Fruit fly (Drosophila melanogaster): ENCODE data around the gene CG34241.
A peak's percentile ranks its signal among the peaks of the same experiment; 100 is the strongest.

The CG34241 gene

DNA sequence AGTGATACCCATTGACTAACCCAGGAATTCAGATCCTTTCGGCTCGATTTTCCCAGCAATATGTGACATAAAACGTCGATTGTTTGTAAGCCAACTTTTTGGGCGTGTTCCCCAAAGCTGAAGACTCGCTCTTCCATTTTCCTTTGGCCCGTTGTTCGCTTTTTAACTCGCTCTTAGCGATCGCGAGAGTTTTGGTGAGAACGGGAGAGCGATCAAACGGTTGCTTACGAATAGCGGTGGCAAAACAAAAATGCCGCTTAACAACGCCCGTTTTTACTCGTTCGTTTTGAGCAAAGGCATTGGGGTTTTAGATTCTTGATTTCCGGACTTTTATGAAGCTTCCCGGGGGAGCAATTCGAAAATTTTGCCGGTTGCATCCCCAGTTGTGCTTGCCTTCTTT lies 19.2 kb downstream of the CG34241 start:
- TF ChIP-seq Clk (GFP tag; optimal IDR thresholded peaks at IDR 0.05) (no peak), bab1 (GFP tag; optimal IDR thresholded peaks at IDR 0.05) (no peak), kay (GFP tag; ENCODE audit: borderline replicate concordance) (no peak), Mnt (GFP tag; optimal IDR thresholded peaks at IDR 0.05) (peak; percentile 30), tj (GFP tag; optimal IDR thresholded peaks at IDR 0.05) (no peak), cic (GFP tag; optimal IDR thresholded peaks at IDR 0.05) (no peak), CG7045 (GFP tag; optimal IDR thresholded peaks at IDR 0.05) (no peak), ovo (GFP tag; optimal IDR thresholded peaks at IDR 0.05) (peak; percentile 48)

dm6 chr3L:12149024-12149423 lies 21.2 kb downstream of the CG34241 start, which contains the start of gene CG32099:
Gene CG32099, plus strand, starts transcription at chr3L:12149273.
- TF ChIP-seq CG14711 (tag; optimal IDR thresholded peaks at IDR 0.05) (peak; percentile 13), toe (GFP tag; optimal IDR thresholded peaks at IDR 0.05) (no peak)

- TF ChIP-seq CG33017 (tag; optimal IDR thresholded peaks at IDR 0.05) = no peak
- no peak for TF ChIP-seq CG7101 (tag; optimal IDR thresholded peaks at IDR 0.05)
- TF ChIP-seq ovo (GFP tag; optimal IDR thresholded peaks at IDR 0.05) = no peak
- TF ChIP-seq cic (GFP tag; optimal IDR thresholded peaks at IDR 0.05) = no peak
- no peak for TF ChIP-seq bab1 (GFP tag; optimal IDR thresholded peaks at IDR 0.05)
- TF ChIP-seq Mnt (GFP tag; optimal IDR thresholded peaks at IDR 0.05) = no peak
- no peak for TF ChIP-seq Hr96 (GFP tag; optimal IDR thresholded peaks at IDR 0.05)
- TF ChIP-seq cnc (optimal IDR thresholded peaks at IDR 0.05) = no peak
- TF ChIP-seq CG12768 (GFP tag; optimal IDR thresholded peaks at IDR 0.05) = no peak
- TF ChIP-seq CG7045 (GFP tag; optimal IDR thresholded peaks at IDR 0.05) = no peak
- no peak for TF ChIP-seq Crg-1 (GFP tag; optimal IDR thresholded peaks at IDR 0.05)
- TF ChIP-seq Clk (GFP tag; optimal IDR thresholded peaks at IDR 0.05) = no peak
- no peak for TF ChIP-seq CG5204 (GFP tag; optimal IDR thresholded peaks at IDR 0.05)
- no peak for TF ChIP-seq pad (GFP tag; optimal IDR thresholded peaks at IDR 0.05)
These were observed 34.4 kb downstream of the CG34241 start for dm6 chr3L:12162156-12162682.

dm6 chr3L:12163082-12163481 lies 35.3 kb downstream of the CG34241 start:
- no peak for TF ChIP-seq CG11617 (GFP tag; optimal IDR thresholded peaks at IDR 0.05)
- TF ChIP-seq Hr96 (GFP tag; optimal IDR thresholded peaks at IDR 0.05) = no peak
- no peak for TF ChIP-seq CG14711 (tag; optimal IDR thresholded peaks at IDR 0.05)
- no peak for TF ChIP-seq toe (GFP tag; optimal IDR thresholded peaks at IDR 0.05)

dm6 chr3L:12163693-12164092 lies 35.9 kb downstream of the CG34241 start, which contains the start of gene CG9760:
Gene CG9760, minus strand, starts transcription at chr3L:12163735.
- TF ChIP-seq CG5204 (GFP tag; optimal IDR thresholded peaks at IDR 0.05) (no peak), tj (GFP tag; optimal IDR thresholded peaks at IDR 0.05) (no peak), CG1620 (GFP tag; optimal IDR thresholded peaks at IDR 0.05) (no peak), CG33017 (tag; optimal IDR thresholded peaks at IDR 0.05) (no peak), bab1 (GFP tag; optimal IDR thresholded peaks at IDR 0.05) (no peak), Clk (GFP tag; optimal IDR thresholded peaks at IDR 0.05) (no peak), Mnt (GFP tag; optimal IDR thresholded peaks at IDR 0.05) (no peak), toe (GFP tag; optimal IDR thresholded peaks at IDR 0.05) (no peak), CG7101 (tag; optimal IDR thresholded peaks at IDR 0.05) (no peak)

- TF ChIP-seq tj (GFP tag; optimal IDR thresholded peaks at IDR 0.05) = no peak
- TF ChIP-seq CG1620 (GFP tag; optimal IDR thresholded peaks at IDR 0.05) = no peak
- TF ChIP-seq CG12768 (GFP tag; optimal IDR thresholded peaks at IDR 0.05) = no peak
- no peak for TF ChIP-seq CG7101 (tag; optimal IDR thresholded peaks at IDR 0.05)
- TF ChIP-seq CG5204 (GFP tag; optimal IDR thresholded peaks at IDR 0.05) = no peak
- TF ChIP-seq CG33017 (tag; optimal IDR thresholded peaks at IDR 0.05) = no peak
- TF ChIP-seq bab1 (GFP tag; optimal IDR thresholded peaks at IDR 0.05) = no peak
- TF ChIP-seq CG11617 (GFP tag; optimal IDR thresholded peaks at IDR 0.05) = no peak
These were observed 47.6 kb downstream of the CG34241 start, which contains the start of gene Rh7 for dm6 chr3L:12175382-12175781. Gene Rh7, minus strand, starts transcription at chr3L:12175482.

- TF ChIP-seq ovo (GFP tag; optimal IDR thresholded peaks at IDR 0.05) (no peak), pad (GFP tag; optimal IDR thresholded peaks at IDR 0.05) (no peak), CG1620 (GFP tag; optimal IDR thresholded peaks at IDR 0.05) (no peak), CG11617 (GFP tag; optimal IDR thresholded peaks at IDR 0.05) (no peak), CG7045 (GFP tag; optimal IDR thresholded peaks at IDR 0.05) (no peak), CG5204 (GFP tag; optimal IDR thresholded peaks at IDR 0.05) (no peak), CG7101 (tag; optimal IDR thresholded peaks at IDR 0.05) (no peak), Crg-1 (GFP tag; optimal IDR thresholded peaks at IDR 0.05) (no peak), CG14711 (tag; optimal IDR thresholded peaks at IDR 0.05) (no peak), bab1 (GFP tag; optimal IDR thresholded peaks at IDR 0.05) (no peak)
These were observed 49.5 kb downstream of the CG34241 start, which contains the start of gene CAH2 for dm6 chr3L:12177301-12177700. Gene CAH2, plus strand, starts transcription at chr3L:12177601.

All from whole organism, adult.